Worm (Caenorhabditis elegans): ENCODE results near the gene fbxb-112.

The fbxb-112 gene

DNA sequence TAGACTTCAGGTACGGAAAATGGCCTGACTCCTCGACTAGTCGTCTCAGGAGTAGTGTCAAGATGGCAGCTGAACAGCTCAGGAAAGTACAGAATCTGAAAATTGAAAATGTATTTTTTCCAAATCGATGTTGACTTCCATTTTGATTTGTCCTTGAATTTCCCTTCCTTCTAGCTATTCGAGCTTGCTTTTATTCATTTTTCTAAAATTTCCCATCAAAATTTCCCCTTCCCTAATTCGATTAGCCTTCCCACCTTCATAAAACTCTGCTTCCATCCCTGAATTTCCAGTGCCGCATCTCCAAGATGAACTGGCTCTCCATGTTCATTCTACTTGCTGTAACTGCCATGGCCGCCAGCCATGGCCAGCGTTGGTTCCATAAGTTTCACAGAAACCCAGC, 18.1 kb upstream of the fbxb-112 start, which contains the start of gene Y49F6B.6:
Gene Y49F6B.6, plus strand, starts transcription at position 301 of the 400 bp plus-strand sequence.
- no peak for TF ChIP-seq lin-39 (tag; optimal IDR thresholded peaks at IDR 0.05)
- no peak for TF ChIP-seq aly-2 (tag; optimal IDR thresholded peaks at IDR 0.05)
- TF ChIP-seq Y116A8C.19 (tag; optimal IDR thresholded peaks at IDR 0.05; ENCODE audit: borderline replicate concordance) = no peak
- no peak for TF ChIP-seq ceh-63 (GFP tag; optimal IDR thresholded peaks at IDR 0.05)
- TF ChIP-seq mab-9 (GFP tag; IDR thresholded peaks at IDR 0.05) = no peak
- TF ChIP-seq pqm-1 (tag; optimal IDR thresholded peaks at IDR 0.05) = no peak
- TF ChIP-seq snu-23 (GFP tag; optimal IDR thresholded peaks at IDR 0.05) = no peak
- TF ChIP-seq nhr-47 (tag; optimal IDR thresholded peaks at IDR 0.05) = no peak
- TF ChIP-seq isw-1 (GFP tag; IDR thresholded peaks at IDR 0.05) = no peak
- no peak for TF ChIP-seq C34B4.2 (tag; optimal IDR thresholded peaks at IDR 0.05)
- no peak for TF ChIP-seq nhr-85 (tag)
- TF ChIP-seq tlp-1 (tag; optimal IDR thresholded peaks at IDR 0.05) = no peak
- no peak for TF ChIP-seq unc-62 (GFP tag; optimal IDR thresholded peaks at IDR 0.05)
- TF ChIP-seq mef-2 (tag; optimal IDR thresholded peaks at IDR 0.05) = no peak

DNA sequence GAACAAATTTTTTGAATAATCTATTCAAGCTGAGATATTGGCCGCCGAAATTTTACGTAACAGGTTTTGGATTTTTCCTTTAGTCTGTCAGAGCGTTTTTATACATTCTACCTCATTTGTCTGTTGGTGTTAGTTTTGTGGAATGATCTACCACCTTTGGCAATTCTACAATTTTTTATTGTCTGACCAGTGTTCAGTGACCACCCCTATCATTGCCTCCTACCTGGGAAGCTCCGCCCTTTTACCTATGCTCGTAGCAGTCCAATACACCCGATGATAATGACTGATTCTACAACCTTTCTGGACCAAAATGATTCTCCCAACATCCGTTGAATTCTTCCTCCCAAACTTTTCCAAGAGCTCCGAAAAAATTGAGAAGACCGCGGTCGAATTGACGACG, 17.2 kb upstream of the fbxb-112 start, which contains the start of gene sdz-32:
Gene sdz-32, plus strand, starts transcription at position 301 of the 400 bp plus-strand sequence.
- TF ChIP-seq blmp-1 (tag; optimal IDR thresholded peaks at IDR 0.05) = no peak
- TF ChIP-seq C34B4.2 (tag; optimal IDR thresholded peaks at IDR 0.05) = no peak
- no peak for TF ChIP-seq pax-3 (tag; optimal IDR thresholded peaks at IDR 0.05)
- no peak for TF ChIP-seq snu-23 (GFP tag; optimal IDR thresholded peaks at IDR 0.05)
- no peak for TF ChIP-seq nhr-12 (tag; optimal IDR thresholded peaks at IDR 0.05)
- no peak for TF ChIP-seq lin-15B (tag; optimal IDR thresholded peaks at IDR 0.05)
- no peak for TF ChIP-seq ceh-88 (GFP tag; IDR thresholded peaks at IDR 0.05)
- no peak for TF ChIP-seq C04F5.9 (tag; optimal IDR thresholded peaks at IDR 0.05)
- TF ChIP-seq mdl-1 (tag; optimal IDR thresholded peaks at IDR 0.05) = no peak
- no peak for TF ChIP-seq unc-30 (tag; optimal IDR thresholded peaks at IDR 0.05)
- no peak for TF ChIP-seq fkh-4 (tag; optimal IDR thresholded peaks at IDR 0.05; ENCODE audit: borderline replicate concordance)
- no peak for TF ChIP-seq tbx-2 (tag; optimal IDR thresholded peaks at IDR 0.05)
- no peak for TF ChIP-seq nhr-77 (tag; optimal IDR thresholded peaks at IDR 0.05)
- no peak for TF ChIP-seq C16A3.4 (tag; optimal IDR thresholded peaks at IDR 0.05)
- no peak for TF ChIP-seq lin-13 (GFP tag; optimal IDR thresholded peaks at IDR 0.05)
- TF ChIP-seq fkh-10 (GFP tag; optimal IDR thresholded peaks at IDR 0.05) = no peak
- TF ChIP-seq sptf-1 (tag; optimal IDR thresholded peaks at IDR 0.05) = no peak

- TF ChIP-seq fkh-10 (GFP tag; optimal IDR thresholded peaks at IDR 0.05) (no peak), nhr-85 (tag) (no peak), nhr-90 (tag; optimal IDR thresholded peaks at IDR 0.05; ENCODE audit: poor library complexity) (no peak), ceh-82 (tag; optimal IDR thresholded peaks at IDR 0.05) (no peak), lin-15B (tag; optimal IDR thresholded peaks at IDR 0.05) (no peak), egl-13 (tag; optimal IDR thresholded peaks at IDR 0.05) (no peak), F16B12.6 (tag; optimal IDR thresholded peaks at IDR 0.05) (no peak), lsy-2 (tag; optimal IDR thresholded peaks at IDR 0.05) (no peak), ces-1 (GFP tag; optimal IDR thresholded peaks at IDR 0.05) (no peak), efl-3 (GFP tag; optimal IDR thresholded peaks at IDR 0.05) (no peak), jun-1 (tag; optimal IDR thresholded peaks at IDR 0.05) (no peak)
Measured at ce11 chrII:3476536-3476935, 14.4 kb upstream of the fbxb-112 start.

DNA sequence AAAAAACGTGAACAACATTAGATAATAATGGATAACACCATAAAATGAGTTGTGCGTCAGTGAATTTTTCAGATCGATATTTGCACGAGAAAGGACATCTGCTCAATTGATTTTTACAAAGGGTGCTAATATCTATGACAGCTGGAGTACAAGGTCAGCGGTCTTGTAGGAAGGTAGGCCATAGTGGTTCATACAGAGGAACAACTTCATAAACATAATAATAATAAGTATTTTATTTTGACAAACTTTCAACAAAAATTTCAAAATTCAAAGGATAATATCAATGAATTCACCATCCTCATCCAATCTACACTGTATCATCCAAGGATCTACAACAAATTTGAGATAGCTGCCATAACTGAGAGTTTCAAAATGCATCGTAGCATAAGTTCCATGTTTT, 13.7 kb upstream of the fbxb-112 start, which contains the start of gene fbxb-104:
Gene fbxb-104, minus strand, starts transcription at position 101 of the 400 bp plus-strand sequence.
- TF ChIP-seq lin-39 (tag; optimal IDR thresholded peaks at IDR 0.05) (no peak), ces-1 (GFP tag; optimal IDR thresholded peaks at IDR 0.05) (no peak), efl-1 (optimal IDR thresholded peaks at IDR 0.05) (no peak), efl-1 (GFP tag; optimal IDR thresholded peaks at IDR 0.05 in 1 of 2) (no peak), rnt-1 (tag; optimal IDR thresholded peaks at IDR 0.05) (no peak), vab-15 (tag; optimal IDR thresholded peaks at IDR 0.05) (no peak), unc-86 (tag; optimal IDR thresholded peaks at IDR 0.05) (no peak), nhr-19 (GFP tag; conservative IDR thresholded peaks at IDR 0.05) (no peak), C34B4.2 (tag; optimal IDR thresholded peaks at IDR 0.05) (no peak), nhr-77 (tag; optimal IDR thresholded peaks at IDR 0.05) (no peak), sox-4 (tag; optimal IDR thresholded peaks at IDR 0.05) (no peak), lin-35 (GFP tag; optimal IDR thresholded peaks at IDR 0.05) (no peak), mep-1 (tag; optimal IDR thresholded peaks at IDR 0.05) (no peak)
